Worm (Caenorhabditis elegans) whole organism, young adult: Measurements from ENCODE around the gene mth-2.

ENCODE experiments used
- D2030.7 ChIP-seq: fragments of 200-800 bp; sonication (Bioruptor generic); IDR thresholded peaks from 2 replicates; pipeline ENCODE4 v1.3.6; 2022; ENCODE audit warnings: missing genetic modification reagents, missing genetic modification characterization, missing compliant biosample characterization
- T26A5.8 ChIP-seq: sonication (generic microtip); optimal IDR thresholded peaks from 2 replicates; lab custom pipeline; 2016; ENCODE audit warnings: missing genetic modification characterization, missing compliant biosample characterization
- Y53G8AR.9 ChIP-seq: fragments of 200-800 bp; sonication (Bioruptor generic); conservative IDR thresholded peaks from 2 replicates; pipeline ENCODE4 v1.3.6; 2022; ENCODE audit warnings: missing genetic modification reagents, missing genetic modification characterization, missing compliant biosample characterization
- Y56A3A.18 ChIP-seq: fragments of 200-800 bp; sonication (Bioruptor generic); IDR thresholded peaks from 2 replicates; pipeline ENCODE4 v1.3.6; 2022; ENCODE audit warnings: missing genetic modification reagents, missing genetic modification characterization, missing compliant biosample characterization
- akir-1 ChIP-seq: fragments of 200-800 bp; sonication (Bioruptor generic); optimal IDR thresholded peaks from 2 replicates; lab custom pipeline; 2018; ENCODE audit warnings: mild to moderate bottlenecking, missing genetic modification characterization, moderate library complexity, missing compliant biosample characterization
- aptf-2 ChIP-seq: fragments of 200-800 bp; sonication (Bioruptor generic); conservative IDR thresholded peaks from 2 replicates; pipeline ENCODE4 v1.3.6; 2022; ENCODE audit warnings: missing genetic modification reagents, missing genetic modification characterization, missing compliant biosample characterization
- cebp-1 ChIP-seq, 2 experiments: fragments of 200-800 bp in 1 of 2; sonication (Bioruptor generic) in 1 of 2; sonication (generic microtip) in 1 of 2; IDR thresholded peaks in 1 of 2; optimal IDR thresholded peaks in 1 of 2; 2 replicates each; pipeline versions ENCODE4 v1.3.6 to Lab custom; 2017 to 2022; ENCODE audit warnings: missing compliant biosample characterization in 2 of 2, missing genetic modification characterization in 2 of 2, mild to moderate bottlenecking in 1 of 2, missing genetic modification reagents in 1 of 2, moderate library complexity in 1 of 2
- ceh-79 ChIP-seq: sonication (generic microtip); optimal IDR thresholded peaks from 2 replicates; lab custom pipeline; 2017; ENCODE audit warnings: mild to moderate bottlenecking, missing genetic modification characterization, missing compliant biosample characterization
- die-1 ChIP-seq: sonication (generic microtip); optimal IDR thresholded peaks from 2 replicates; lab custom pipeline; 2016; ENCODE audit warnings: missing genotype, mild to moderate bottlenecking, missing genetic modification characterization, missing compliant biosample characterization
- dox-1 ChIP-seq: fragments of 200-800 bp; sonication (Bioruptor generic); IDR thresholded peaks from 2 replicates; pipeline ENCODE4 v1.3.6; 2022; ENCODE audit warnings: missing genetic modification reagents, missing genetic modification characterization, missing compliant biosample characterization
- egl-18 ChIP-seq: fragments of 200-800 bp; sonication (Bioruptor generic); IDR thresholded peaks from 2 replicates; pipeline ENCODE4 v1.3.6; 2022; ENCODE audit warnings: missing genetic modification reagents, missing genetic modification characterization, missing compliant biosample characterization
- gei-17 ChIP-seq: fragments of 200-800 bp; sonication (Bioruptor generic); optimal IDR thresholded peaks from 2 replicates; lab custom pipeline; 2018; ENCODE audit warnings: mild to moderate bottlenecking, missing genetic modification characterization, missing compliant biosample characterization
- hmg-1.2 ChIP-seq: fragments of 200-800 bp; sonication (Bioruptor generic); IDR thresholded peaks from 2 replicates; pipeline ENCODE4 v1.3.6; 2022; ENCODE audit warnings: missing genetic modification reagents, missing genetic modification characterization, missing compliant biosample characterization
- hmg-20 ChIP-seq: fragments of 200-800 bp; sonication (Bioruptor generic); IDR thresholded peaks from 2 replicates; pipeline ENCODE4 v1.3.6; 2022; ENCODE audit warnings: missing genetic modification reagents, missing genetic modification characterization, missing compliant biosample characterization
- let-526 ChIP-seq: fragments of 200-800 bp; sonication (Bioruptor generic); IDR thresholded peaks from 2 replicates; pipeline ENCODE4 v1.3.6; 2022; ENCODE audit warnings: missing genetic modification reagents, missing genetic modification characterization, missing compliant biosample characterization
- lsl-1 ChIP-seq: fragments of 200-800 bp; sonication (Bioruptor generic); optimal IDR thresholded peaks from 2 replicates; lab custom pipeline; 2018; ENCODE audit warnings: mild to moderate bottlenecking, missing genetic modification characterization, moderate library complexity, missing compliant biosample characterization
- lsy-27 ChIP-seq: sonication (generic microtip); optimal IDR thresholded peaks from 2 replicates; lab custom pipeline; 2017; ENCODE audit warnings: missing genetic modification characterization, mild to moderate bottlenecking, missing compliant biosample characterization, antibody characterized with exemption, missing genotype, borderline replicate concordance; ENCODE audit not compliant: insufficient read depth
- madf-3 ChIP-seq: fragments of 200-800 bp; sonication (Bioruptor generic); IDR thresholded peaks from 2 replicates; pipeline ENCODE4 v1.3.6; 2022; ENCODE audit warnings: missing genetic modification reagents, missing genetic modification characterization, missing compliant biosample characterization
- madf-6 ChIP-seq: fragments of 200-800 bp; sonication (Bioruptor generic); IDR thresholded peaks from 2 replicates; pipeline ENCODE4 v1.3.6; 2022; ENCODE audit warnings: missing genetic modification reagents, missing genetic modification characterization, missing compliant biosample characterization
- madf-8 ChIP-seq: fragments of 200-800 bp; sonication (Bioruptor generic); conservative IDR thresholded peaks from 2 replicates; pipeline ENCODE4 v1.3.6; 2022; ENCODE audit warnings: missing genetic modification reagents, missing genetic modification characterization, missing compliant biosample characterization
- mcd-1 ChIP-seq: fragments of 200-800 bp; sonication (Bioruptor generic); IDR thresholded peaks from 2 replicates; pipeline ENCODE4 v1.3.6; 2022; ENCODE audit warnings: missing genetic modification reagents, missing genetic modification characterization, missing compliant biosample characterization
- nfyb-1 ChIP-seq: fragments of 200-800 bp; sonication (Bioruptor generic); IDR thresholded peaks from 2 replicates; pipeline ENCODE4 v1.3.6; 2022; ENCODE audit warnings: missing genetic modification reagents, missing genetic modification characterization, missing compliant biosample characterization
- nhr-120 ChIP-seq: fragments of 200-800 bp; sonication (Bioruptor generic); IDR thresholded peaks from 2 replicates; pipeline ENCODE4 v1.3.6; 2022; ENCODE audit warnings: missing genetic modification characterization, missing compliant biosample characterization
- nhr-80 ChIP-seq: sonication (generic microtip); optimal IDR thresholded peaks from 2 replicates; lab custom pipeline; 2016; ENCODE audit warnings: missing genetic modification characterization, missing compliant biosample characterization
- repo-1 ChIP-seq: sonication (generic microtip); optimal IDR thresholded peaks from 2 replicates; lab custom pipeline; 2017; ENCODE audit warnings: mild to moderate bottlenecking, missing genetic modification characterization, missing compliant biosample characterization
- snpc-4 ChIP-seq, 5 experiments: fragments of 150-350 bp in 1 of 5; sonication (generic microtip) in 4 of 5; optimal IDR thresholded peaks; 2 replicates each; lab custom pipeline; 2014 to 2018; ENCODE audit warnings: missing genetic modification characterization in 5 of 5, missing biosample characterization in 3 of 5, antibody characterized with exemption in 2 of 5, mild to moderate bottlenecking in 2 of 5, missing compliant biosample characterization in 2 of 5, missing genotype in 2 of 5, moderate library complexity in 2 of 5, missing genetic modification reagents in 1 of 5
- sptf-2 ChIP-seq: fragments of 200-800 bp; sonication (Bioruptor generic); optimal IDR thresholded peaks from 2 replicates; lab custom pipeline; 2018; ENCODE audit warnings: mild to moderate bottlenecking, missing genetic modification characterization, missing compliant biosample characterization
- tbp1 ChIP-seq: fragments of 200-800 bp; sonication (Bioruptor generic); optimal IDR thresholded peaks from 2 replicates; lab custom pipeline; 2018; ENCODE audit warnings: mild to moderate bottlenecking, missing genetic modification characterization, missing compliant biosample characterization
- zfh-2 ChIP-seq: fragments of 200-800 bp; sonication (Bioruptor generic); conservative IDR thresholded peaks from 2 replicates; pipeline ENCODE4 v1.3.6; 2022; ENCODE audit warnings: missing genetic modification reagents, missing genetic modification characterization, missing compliant biosample characterization
- ztf-28 ChIP-seq: fragments of 200-800 bp; sonication (Bioruptor generic); IDR thresholded peaks from 2 replicates; pipeline ENCODE4 v1.3.6; 2022; ENCODE audit warnings: missing genetic modification reagents, missing genetic modification characterization, missing compliant biosample characterization
- ztf-3 ChIP-seq: fragments of 200-800 bp; sonication (Bioruptor generic); optimal IDR thresholded peaks from 2 replicates; lab custom pipeline; 2018; ENCODE audit warnings: mild to moderate bottlenecking, missing genetic modification characterization, missing compliant biosample characterization

mth-2 gene

DNA sequence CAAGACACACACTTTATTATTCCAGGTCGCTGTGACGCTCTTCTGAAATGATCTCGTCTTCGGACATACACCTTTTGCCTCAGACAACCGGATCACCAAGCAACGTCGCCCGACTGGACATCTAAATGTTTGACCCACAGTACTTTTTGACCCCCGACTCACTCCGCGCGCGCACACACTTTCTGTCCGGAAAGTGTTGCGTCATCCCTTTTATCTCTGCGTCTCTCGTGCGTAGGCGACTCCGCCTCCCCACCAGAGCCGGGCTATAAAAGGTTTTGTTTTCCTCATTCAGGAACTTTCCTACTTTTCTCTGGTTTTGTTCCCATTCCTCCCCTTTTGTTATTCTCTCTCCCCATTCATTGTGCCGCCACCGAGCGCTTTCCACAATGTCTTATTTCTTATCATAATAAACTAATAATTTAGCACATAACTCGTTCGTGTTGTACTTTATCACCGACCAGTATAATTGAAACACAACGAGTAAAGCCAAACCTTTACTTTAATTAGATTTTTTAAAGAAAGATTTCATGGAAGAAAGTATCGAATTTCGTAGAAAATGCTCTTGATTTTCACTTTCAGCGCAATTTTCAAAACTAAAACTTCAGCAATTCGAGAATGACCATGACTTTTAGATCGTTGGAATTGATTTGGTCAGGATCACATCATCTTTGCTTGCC, 15.1 kb upstream of the mth-2 start, which contains the start of gene F31D5.6:
F31D5.6 (plus strand) TSS at position 627 of the 677 bp plus-strand sequence.
- no peak for TF ChIP-seq egl-18
- TF ChIP-seq madf-6 (GFP tag; lab: Robert Waterston, UW), result peak; percentile 81
- TF ChIP-seq tbp1 (GFP tag; lab: Kevin White, UChicago), result no peak
- TF ChIP-seq ceh-79 (tag; lab: Kevin White, UChicago), result no peak
- peak; percentile 21; the same call in 1 of the 2 replicates for TF ChIP-seq dox-1 (GFP tag; lab: Robert Waterston, UW)
- 0 out of 2 replicates have a peak, but pooled peaks have one; percentile 22 for TF ChIP-seq let-526 (GFP tag; lab: Robert Waterston, UW)
- TF ChIP-seq nfyb-1 (GFP tag; lab: Robert Waterston, UW), result 0 out of 2 replicates have a peak, but pooled peaks have one; percentile 13
- no peak for TF ChIP-seq Y53G8AR.9
- TF ChIP-seq madf-8, result peak; percentile 40; the same call in 1 of the 2 replicates
- TF ChIP-seq Y56A3A.18 (GFP tag; lab: Robert Waterston, UW), result no peak
- TF ChIP-seq hmg-1.2 (GFP tag; lab: Robert Waterston, UW), result 0 out of 2 replicates have a peak, but pooled peaks have one; percentile 12
- no peak for TF ChIP-seq nhr-120 (GFP tag; lab: Robert Waterston, UW)
- TF ChIP-seq, all 124 proteins: peak for 6

DNA sequence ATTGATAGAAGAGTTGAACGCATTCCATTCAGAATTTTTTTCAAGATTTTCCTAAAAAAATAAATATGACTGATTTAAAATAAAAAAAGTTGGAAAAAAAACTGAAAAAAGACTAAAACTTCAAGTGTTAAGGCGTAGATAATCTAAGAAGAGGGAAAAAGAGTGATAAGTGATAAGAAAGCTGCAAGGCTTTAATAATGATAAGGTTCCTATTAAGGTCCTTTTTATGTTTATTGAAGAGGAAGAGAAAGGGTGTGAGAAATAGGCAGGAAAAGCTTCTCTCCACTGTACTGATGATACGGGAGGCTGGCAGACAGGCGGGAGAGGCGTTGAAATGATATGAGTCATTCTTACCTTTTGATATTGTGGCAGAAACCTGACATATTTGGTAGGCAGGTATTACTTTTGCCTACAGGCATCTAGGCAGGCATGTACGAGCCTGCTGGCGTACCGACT, 9.6 kb upstream of the mth-2 start, which contains the start of gene mth-1:
mth-1 (minus strand) TSS at position 51 of the 456 bp plus-strand sequence.
- TF ChIP-seq nhr-80 (tag; lab: Kevin White, UChicago) (peak; percentile 46), zfh-2 (GFP tag; lab: Robert Waterston, UW) (no peak)
- TF ChIP-seq, all 124 proteins: peak for 1

DNA sequence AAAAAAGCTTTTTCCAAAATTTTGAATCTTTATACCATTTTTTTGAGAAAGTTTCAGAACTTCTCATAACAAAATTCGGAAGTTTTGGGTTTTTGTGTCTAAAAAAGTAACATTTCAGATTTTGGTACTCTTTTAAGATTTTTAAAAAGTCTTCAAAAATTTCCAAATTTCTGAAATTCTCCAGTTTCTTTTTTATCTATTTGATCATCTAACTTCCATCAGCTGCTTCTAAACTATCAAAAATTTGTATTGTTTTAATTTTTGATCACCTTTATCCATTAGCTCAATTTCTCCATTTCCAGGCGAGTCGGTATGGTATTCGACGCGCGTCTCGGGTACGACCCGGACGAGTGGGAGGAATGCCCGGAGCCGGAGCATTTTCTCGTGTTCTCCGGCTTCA, 7.8 kb downstream of the mth-2 start, which contains the start of gene cpna-1:
cpna-1 (plus strand) TSS at position 301 of the 400 bp plus-strand sequence.
- TF ChIP-seq lsl-1 (GFP tag; lab: Kevin White, UChicago) (no peak), ztf-3 (GFP tag; lab: Kevin White, UChicago) (no peak), madf-6 (GFP tag; lab: Robert Waterston, UW) (no peak), madf-3 (no peak), hmg-20 (no peak), T26A5.8 (no peak), nhr-120 (GFP tag; lab: Robert Waterston, UW) (no peak), ztf-28 (no peak), cebp-1 (GFP tag; IDR thresholded peaks at IDR 0.05; lab: Robert Waterston, UW) (no peak), cebp-1 (tag; optimal IDR thresholded peaks at IDR 0.05; lab: Kevin White, UChicago) (no peak), die-1 (no peak), akir-1 (GFP tag; lab: Kevin White, UChicago) (no peak), nfyb-1 (GFP tag; lab: Robert Waterston, UW) (no peak), gei-17 (GFP tag; lab: Kevin White, UChicago) (no peak), aptf-2 (no peak), lsy-27 (tag; lab: Kevin White, UChicago) (no peak), repo-1 (tag; lab: Kevin White, UChicago) (no peak), sptf-2 (GFP tag; lab: Kevin White, UChicago) (no peak), mcd-1 (GFP tag; lab: Robert Waterston, UW) (no peak), D2030.7 (GFP tag; lab: Robert Waterston, UW) (no peak), snpc-4 (GFP tag; optimal IDR thresholded peaks at IDR 0.05; lab: Kevin White, UChicago) (no peak), snpc-4 (tag; optimal IDR thresholded peaks at IDR 0.05; lab: Kevin White, UChicago) (no peak)
